Worm (Caenorhabditis elegans) whole organism, L2 larva: ENCODE data around the gene fahd-1.

Experiments used
- alr-1 ChIP-seq: fragments of 150-350 bp; optimal IDR thresholded peaks from 2 replicates; lab custom pipeline; 2014; ENCODE audit warnings: missing biosample characterization, missing genetic modification characterization
- elt-1 ChIP-seq: fragments of 150-350 bp; optimal IDR thresholded peaks from 2 replicates; lab custom pipeline; 2014; ENCODE audit warnings: missing biosample characterization, missing genetic modification characterization
- fos-1 ChIP-seq: fragments of 150-350 bp; optimal IDR thresholded peaks from 2 replicates; lab custom pipeline; 2014; ENCODE audit warnings: missing biosample characterization, missing genetic modification characterization
- lin-39 ChIP-seq: fragments of 150-350 bp; optimal IDR thresholded peaks from 2 replicates; lab custom pipeline; 2014; ENCODE audit warnings: missing biosample characterization, missing genetic modification reagents, missing genetic modification characterization
- lsy-2 ChIP-seq, 2 experiments: fragments of 150-350 bp in 1 of 2; sonication (generic microtip) in 1 of 2; optimal IDR thresholded peaks; 2 replicates each; lab custom pipeline; 2014 to 2017; ENCODE audit warnings: missing biosample characterization in 2 of 2, missing genetic modification characterization in 2 of 2
- nhr-11 ChIP-seq: fragments of 150-350 bp; optimal IDR thresholded peaks from 2 replicates; lab custom pipeline; 2014; ENCODE audit warnings: missing biosample characterization, missing genetic modification characterization
- nhr-237 ChIP-seq: fragments of 150-350 bp; optimal IDR thresholded peaks from 2 replicates; lab custom pipeline; 2014; ENCODE audit warnings: missing biosample characterization, missing genetic modification characterization
- peb-1 ChIP-seq: fragments of 150-350 bp; optimal IDR thresholded peaks from 2 replicates; lab custom pipeline; 2014; ENCODE audit warnings: missing biosample characterization, missing genetic modification characterization
- unc-55 ChIP-seq: fragments of 150-350 bp; sonication (generic microtip); optimal IDR thresholded peaks from 3 replicates; lab custom pipeline; 2014; ENCODE audit warnings: missing biosample characterization, missing genetic modification reagents, missing genetic modification characterization

DNA sequence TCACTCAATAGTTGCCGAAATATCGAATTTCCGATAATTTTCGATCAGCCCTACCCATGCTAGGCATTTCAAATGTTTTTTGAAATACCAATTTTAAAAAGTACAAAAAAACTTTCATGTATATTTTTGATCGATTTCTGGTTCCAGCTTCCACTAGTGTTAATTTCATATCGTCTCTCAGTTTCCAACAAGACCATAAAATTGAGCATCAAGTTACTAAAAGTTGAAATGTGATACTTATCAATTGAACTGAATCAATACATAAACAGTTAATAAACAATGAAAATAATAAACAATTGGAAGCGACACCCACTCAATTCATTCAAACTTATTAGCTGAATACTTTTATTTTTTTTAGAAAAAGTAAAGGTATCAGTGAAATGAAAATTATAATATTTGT, 25.9 kb upstream of the fahd-1 start, which contains the start of gene cup-4:
- no peak for TF ChIP-seq elt-1 (tag; lab: Kevin White, UChicago)
- TF ChIP-seq nhr-237 (tag; lab: Kevin White, UChicago): no peak
- TF ChIP-seq lsy-2 (tag; optimal IDR thresholded peaks at IDR 0.05; lab: Kevin White, UChicago): no peak
- no peak for TF ChIP-seq alr-1 (tag; lab: Kevin White, UChicago)
- no peak for TF ChIP-seq lin-39 (tag; lab: Kevin White, UChicago)
- TF ChIP-seq peb-1 (tag; lab: Kevin White, UChicago): no peak
- no peak for TF ChIP-seq fos-1 (tag; lab: Kevin White, UChicago)
- TF ChIP-seq unc-55 (GFP tag; lab: Kevin White, UChicago): no peak
- TF ChIP-seq nhr-11 (tag; lab: Kevin White, UChicago): no peak
